Worm (Caenorhabditis elegans) whole organism, L2 larva: ENCODE measurements around the gene E01G4.6.

Experiments used
- elt-1 ChIP-seq: fragments of 150-350 bp; optimal IDR thresholded peaks from 2 replicates; lab custom pipeline; 2014; ENCODE audit warnings: missing biosample characterization, missing genetic modification characterization
- mdl-1 ChIP-seq, 2 experiments: fragments of 150-350 bp in 1 of 2; sonication (generic microtip) in 1 of 2; optimal IDR thresholded peaks; 2 replicates each; lab custom pipeline; 2017; ENCODE audit warnings: missing biosample characterization in 2 of 2, missing genetic modification characterization in 2 of 2

ce11 chrII:13454839-13455238 lies 27.4 kb upstream of the E01G4.6 start:
- TF ChIP-seq elt-1 (tag; lab: Kevin White, UChicago) = no peak
- no peak for TF ChIP-seq mdl-1 (tag; optimal IDR thresholded peaks at IDR 0.05; lab: Kevin White, UChicago)
